Worm (Caenorhabditis elegans): Measurements from ENCODE around the gene nhr-153.

nhr-153 gene

ce11 chrV:12091759-12092158 lies 12.3 kb upstream of the nhr-153 start, which contains the start of gene nhr-206:
Gene nhr-206, plus strand, starts transcription at chrV:12092006.
- TF ChIP-seq jun-1 (tag; optimal IDR thresholded peaks at IDR 0.05) (peak; percentile 53), elt-2 (tag; optimal IDR thresholded peaks at IDR 0.05) (peak; percentile 59), pha-4 (tag; optimal IDR thresholded peaks at IDR 0.05) (peak; percentile 87), nhr-28 (tag; optimal IDR thresholded peaks at IDR 0.05) (no peak), pqm-1 (tag; optimal IDR thresholded peaks at IDR 0.05) (peak; percentile 70), nhr-237 (tag; optimal IDR thresholded peaks at IDR 0.05) (no peak)

ce11 chrV:12094030-12094429 lies 10.0 kb upstream of the nhr-153 start, which contains the start of gene nhr-208:
Gene nhr-208, plus strand, starts transcription at chrV:12094317.
- TF ChIP-seq pqm-1 (tag; optimal IDR thresholded peaks at IDR 0.05) (peak; percentile 52), elt-2 (tag; optimal IDR thresholded peaks at IDR 0.05) (peak; percentile 16), zag-1 (tag; optimal IDR thresholded peaks at IDR 0.05) (no peak)

- no peak for TF ChIP-seq nhr-12 (tag; optimal IDR thresholded peaks at IDR 0.05)
- no peak for TF ChIP-seq nhr-76 (tag; optimal IDR thresholded peaks at IDR 0.05)
- TF ChIP-seq ceh-28 (tag; optimal IDR thresholded peaks at IDR 0.05) = no peak
- peak; percentile 8 for TF ChIP-seq jun-1 (tag; optimal IDR thresholded peaks at IDR 0.05)
- TF ChIP-seq ztf-4 (tag; optimal IDR thresholded peaks at IDR 0.05) = no peak
- TF ChIP-seq pqm-1 (tag; optimal IDR thresholded peaks at IDR 0.05) = peak; percentile 89
- TF ChIP-seq elt-2 (tag; optimal IDR thresholded peaks at IDR 0.05) = peak; percentile 26
- TF ChIP-seq pha-4 (tag; optimal IDR thresholded peaks at IDR 0.05) = peak; percentile 87
- no peak for TF ChIP-seq lsy-12 (tag; optimal IDR thresholded peaks at IDR 0.05)
Measured at ce11 chrV:12095865-12096264, 8.2 kb upstream of the nhr-153 start, which contains the start of gene nhr-207. Gene nhr-207, plus strand, starts transcription at chrV:12096146.

ce11 chrV:12098123-12098522 lies 5.9 kb upstream of the nhr-153 start, which contains the start of gene nhr-209:
Gene nhr-209, plus strand, starts transcription at chrV:12098149.
- TF ChIP-seq elt-1 (tag; optimal IDR thresholded peaks at IDR 0.05) = no peak
- no peak for TF ChIP-seq elt-3 (tag; optimal IDR thresholded peaks at IDR 0.05)
- TF ChIP-seq elt-2 (tag; optimal IDR thresholded peaks at IDR 0.05) = no peak
- TF ChIP-seq skn-1 (tag; optimal IDR thresholded peaks at IDR 0.05) = no peak
- no peak for TF ChIP-seq lin-39 (tag; optimal IDR thresholded peaks at IDR 0.05)
- TF ChIP-seq egl-27 (tag; optimal IDR thresholded peaks at IDR 0.05) = no peak
- TF ChIP-seq ama-1 (optimal IDR thresholded peaks at IDR 0.05) = no peak
- TF ChIP-seq fos-1 (tag; optimal IDR thresholded peaks at IDR 0.05) = no peak
- no peak for TF ChIP-seq nhr-28 (tag; optimal IDR thresholded peaks at IDR 0.05)
- TF ChIP-seq fkh-10 (GFP tag; optimal IDR thresholded peaks at IDR 0.05) = no peak
- TF ChIP-seq R02D3.7 (tag; optimal IDR thresholded peaks at IDR 0.05) = no peak
- TF ChIP-seq ceh-9 (tag; optimal IDR thresholded peaks at IDR 0.05) = no peak
- no peak for TF ChIP-seq eor-1 (tag; optimal IDR thresholded peaks at IDR 0.05)
- TF ChIP-seq tbx-2 (tag; optimal IDR thresholded peaks at IDR 0.05) = no peak
- TF ChIP-seq nhr-77 (tag; optimal IDR thresholded peaks at IDR 0.05) = no peak
- no peak for TF ChIP-seq zag-1 (tag; optimal IDR thresholded peaks at IDR 0.05)
- no peak for TF ChIP-seq nhr-76 (tag; optimal IDR thresholded peaks at IDR 0.05)
- TF ChIP-seq nhr-25 (tag; optimal IDR thresholded peaks at IDR 0.05) = no peak
- TF ChIP-seq snpc-4 (tag; optimal IDR thresholded peaks at IDR 0.05) = no peak

ce11 chrV:12100794-12101343 lies 3.2 kb upstream of the nhr-153 start, which contains the start of gene nhr-154:
Gene nhr-154, plus strand, starts transcription at chrV:12101293.
- TF ChIP-seq elt-1 (tag; optimal IDR thresholded peaks at IDR 0.05) = no peak
- no peak for TF ChIP-seq elt-3 (tag; optimal IDR thresholded peaks at IDR 0.05)
- TF ChIP-seq R02D3.7 (tag; optimal IDR thresholded peaks at IDR 0.05) = no peak
- peak; percentile 42 for TF ChIP-seq ceh-28 (tag; optimal IDR thresholded peaks at IDR 0.05)
- TF ChIP-seq eor-1 (tag; optimal IDR thresholded peaks at IDR 0.05) = no peak
- peak; percentile 75 for TF ChIP-seq pha-4 (tag; optimal IDR thresholded peaks at IDR 0.05)
- peak; percentile 25 for TF ChIP-seq pqm-1 (tag; optimal IDR thresholded peaks at IDR 0.05)
- peak; percentile 25 for TF ChIP-seq hmg-11 (tag; optimal IDR thresholded peaks at IDR 0.05)
- no peak for TF ChIP-seq ZK546.5 (tag; optimal IDR thresholded peaks at IDR 0.05)
- TF ChIP-seq egl-5 (tag; optimal IDR thresholded peaks at IDR 0.05) = no peak
- TF ChIP-seq lsy-12 (tag; optimal IDR thresholded peaks at IDR 0.05) = no peak
- TF ChIP-seq nhr-23 (tag; optimal IDR thresholded peaks at IDR 0.05) = no peak
- peak; percentile 23 for TF ChIP-seq elt-2 (tag; optimal IDR thresholded peaks at IDR 0.05)
- TF ChIP-seq mml-1 (tag; optimal IDR thresholded peaks at IDR 0.05) = no peak
- no peak for TF ChIP-seq ztf-11 (tag; optimal IDR thresholded peaks at IDR 0.05)
- no peak for TF ChIP-seq ceh-82 (tag; optimal IDR thresholded peaks at IDR 0.05)
- TF ChIP-seq unc-62 (GFP tag; optimal IDR thresholded peaks at IDR 0.05) = no peak
- no peak for TF ChIP-seq nhr-77 (tag; optimal IDR thresholded peaks at IDR 0.05)
- no peak for TF ChIP-seq nhr-25 (tag; optimal IDR thresholded peaks at IDR 0.05)
- TF ChIP-seq daf-12 (tag; optimal IDR thresholded peaks at IDR 0.05) = no peak
- no peak for TF ChIP-seq tbx-2 (tag; optimal IDR thresholded peaks at IDR 0.05)
- TF ChIP-seq skn-1 (tag; optimal IDR thresholded peaks at IDR 0.05) = no peak
- no peak for TF ChIP-seq nhr-76 (tag; optimal IDR thresholded peaks at IDR 0.05)
- peak; percentile 32 for TF ChIP-seq snpc-4 (tag; optimal IDR thresholded peaks at IDR 0.05)
- TF ChIP-seq nhr-12 (tag; optimal IDR thresholded peaks at IDR 0.05) = no peak
- no peak for TF ChIP-seq nhr-67 (tag; optimal IDR thresholded peaks at IDR 0.05)
- no peak for TF ChIP-seq jun-1 (tag; optimal IDR thresholded peaks at IDR 0.05)
- TF ChIP-seq nfya-1 (tag; optimal IDR thresholded peaks at IDR 0.05; ENCODE audit: insufficient read depth) = no peak
- no peak for TF ChIP-seq egl-27 (tag; optimal IDR thresholded peaks at IDR 0.05)
